Fruit fly (Drosophila melanogaster): ENCODE results near the gene CG7276.

CG7276 gene

DNA sequence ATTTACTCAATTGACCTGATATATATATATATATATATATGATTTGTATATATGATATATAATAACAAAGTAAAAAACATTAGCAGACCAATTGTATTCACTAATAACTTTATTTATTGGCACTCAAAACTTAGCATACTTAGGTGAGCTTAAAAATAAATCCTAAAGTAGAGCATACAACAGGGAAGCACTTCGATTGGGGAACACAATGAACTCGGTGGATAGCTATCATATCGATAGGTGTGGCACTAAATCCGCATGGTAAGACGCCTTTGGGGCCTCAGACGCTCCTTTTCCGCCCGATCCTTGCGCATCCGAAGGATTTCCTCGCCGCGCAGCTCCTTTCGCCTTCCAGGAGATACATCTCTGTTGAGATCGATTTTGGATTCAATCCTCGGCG is 18.4 kb downstream of the CG7276 start:
- TF ChIP-seq Myc (optimal IDR thresholded peaks at IDR 0.05) (peak; percentile 75), N (GFP tag; optimal IDR thresholded peaks at IDR 0.05) (peak; percentile 88), CG9705 (GFP tag; optimal IDR thresholded peaks at IDR 0.05) (no peak)

dm6 chr3L:15516956-15517355 is 19.0 kb downstream of the CG7276 start, which contains the start of gene CG13454:
TSS of gene CG13454 (minus strand) at chr3L:15517056.
- TF ChIP-seq fru (GFP tag; optimal IDR thresholded peaks at IDR 0.05) (no peak), GATAd (GFP tag; optimal IDR thresholded peaks at IDR 0.05) (no peak), woc (GFP tag; optimal IDR thresholded peaks at IDR 0.05) (no peak), CG9705 (GFP tag; optimal IDR thresholded peaks at IDR 0.05) (no peak), sv (GFP tag; optimal IDR thresholded peaks at IDR 0.05) (no peak), sage (GFP tag; optimal IDR thresholded peaks at IDR 0.05) (no peak)

DNA sequence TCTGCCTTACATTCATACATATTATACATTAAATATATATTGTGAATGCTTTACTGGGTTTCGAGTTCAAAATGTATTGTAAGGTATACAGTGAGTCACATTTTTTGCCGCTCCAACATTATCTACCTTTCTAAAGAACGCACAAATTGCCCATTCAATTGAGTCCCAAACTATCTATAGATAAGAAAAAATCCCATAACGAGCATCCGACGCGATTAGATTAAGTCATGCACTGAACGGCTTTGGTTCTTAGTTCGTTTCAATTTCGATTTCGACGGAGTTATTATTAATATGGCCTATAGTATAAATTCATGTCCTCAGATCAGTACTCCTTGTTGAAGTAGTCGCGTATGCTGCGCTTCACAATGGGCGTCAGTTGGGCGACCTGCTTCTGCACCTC is 19.5 kb downstream of the CG7276 start:
- no peak for TF ChIP-seq Sp1 (GFP tag; optimal IDR thresholded peaks at IDR 0.05)
- TF ChIP-seq Hr83 (GFP tag; optimal IDR thresholded peaks at IDR 0.05; ENCODE audit: poor library complexity, severe bottlenecking) = no peak
- TF ChIP-seq foxo (GFP tag; optimal IDR thresholded peaks at IDR 0.05) = no peak
- TF ChIP-seq Rel (GFP tag; optimal IDR thresholded peaks at IDR 0.05) = no peak
- peak; percentile 28 for TF ChIP-seq Rel (tag; optimal IDR thresholded peaks at IDR 0.05)
- no peak for TF ChIP-seq fru (GFP tag; optimal IDR thresholded peaks at IDR 0.05)

DNA sequence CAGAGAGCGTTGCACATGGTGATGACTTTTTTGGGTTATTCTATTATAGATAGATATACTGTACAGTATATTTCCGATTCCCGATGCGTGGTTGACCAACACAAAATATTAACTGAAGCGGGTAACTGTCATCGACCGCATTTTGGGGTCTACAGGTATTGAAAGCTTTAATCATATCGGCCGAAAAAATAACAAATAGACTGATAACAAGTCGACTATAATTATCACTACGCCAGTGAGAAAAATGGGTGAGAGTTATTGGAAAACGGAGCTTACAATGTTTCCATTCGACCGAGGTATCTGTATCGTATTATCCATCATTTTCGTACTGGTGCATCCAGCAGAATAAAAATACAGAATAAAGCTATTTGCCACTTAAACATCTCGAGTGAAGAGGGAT is 20.3 kb downstream of the CG7276 start:
- TF ChIP-seq Hr78 (GFP tag; optimal IDR thresholded peaks at IDR 0.05) (no peak), Rel (GFP tag; optimal IDR thresholded peaks at IDR 0.05) (no peak), Rel (tag; optimal IDR thresholded peaks at IDR 0.05) (peak; percentile 45), Dfd (GFP tag; optimal IDR thresholded peaks at IDR 0.05) (no peak), rgr (GFP tag; optimal IDR thresholded peaks at IDR 0.05) (no peak)

DNA sequence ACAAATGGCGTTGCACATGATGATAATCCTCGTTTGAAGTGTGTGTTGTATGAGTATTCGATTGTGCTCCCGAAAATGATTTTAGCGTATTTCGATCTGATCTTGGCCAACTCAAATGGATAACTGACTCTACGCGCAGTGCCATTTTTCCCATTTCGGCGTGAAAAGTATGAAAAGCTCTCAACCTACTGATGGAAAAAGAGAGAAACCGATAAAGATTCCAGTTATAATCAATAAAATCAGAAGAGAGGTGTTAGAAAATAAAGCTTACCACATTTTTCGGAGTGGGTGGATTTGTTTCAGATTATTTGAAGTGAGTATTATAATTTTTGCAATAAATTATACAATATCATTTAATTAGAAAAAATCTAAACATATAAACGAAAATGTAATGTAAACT is 21.5 kb downstream of the CG7276 start, which contains the start of gene mex1:
mex1 (minus strand) TSS at position 101 of the 400 bp plus-strand sequence.
- no peak for TF ChIP-seq Dif (GFP tag; optimal IDR thresholded peaks at IDR 0.05; ENCODE audit: partially characterized antibody)
- TF ChIP-seq CrebA (GFP tag; optimal IDR thresholded peaks at IDR 0.05; ENCODE audit: borderline replicate concordance) = no peak
- TF ChIP-seq brk (GFP tag; optimal IDR thresholded peaks at IDR 0.05) = no peak
- no peak for TF ChIP-seq foxo (GFP tag; optimal IDR thresholded peaks at IDR 0.05)
- no peak for TF ChIP-seq CG32264 (GFP tag; optimal IDR thresholded peaks at IDR 0.05)
- TF ChIP-seq psq (GFP tag; optimal IDR thresholded peaks at IDR 0.05) = no peak
- no peak for TF ChIP-seq br (GFP tag; optimal IDR thresholded peaks at IDR 0.05)
- no peak for TF ChIP-seq dsf (GFP tag; optimal IDR thresholded peaks at IDR 0.05; ENCODE audit: borderline replicate concordance)
- no peak for TF ChIP-seq Hnf4 (GFP tag; optimal IDR thresholded peaks at IDR 0.05)
- no peak for TF ChIP-seq sv (GFP tag; optimal IDR thresholded peaks at IDR 0.05)
- TF ChIP-seq usp (GFP tag; optimal IDR thresholded peaks at IDR 0.05) = no peak

DNA sequence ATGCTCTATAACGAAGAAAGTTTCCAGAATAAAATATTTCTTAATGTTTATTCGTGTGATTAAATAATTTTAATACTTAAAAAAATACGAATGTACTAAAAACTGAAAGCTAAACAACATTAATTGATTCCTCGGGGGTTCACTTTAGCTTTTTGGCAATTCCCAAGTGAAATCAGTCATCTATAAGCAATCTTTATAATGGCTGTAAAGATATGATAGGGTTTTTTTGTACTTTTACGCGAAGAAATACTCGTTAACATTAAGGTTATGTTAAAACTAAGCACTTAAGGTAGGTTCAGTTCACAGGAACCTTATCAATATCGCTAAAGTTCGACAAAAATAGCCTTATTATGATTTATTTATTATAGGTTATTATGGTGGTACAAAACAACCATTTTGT is 21.9 kb downstream of the CG7276 start:
- TF ChIP-seq Rel (GFP tag; optimal IDR thresholded peaks at IDR 0.05) (no peak), Rel (tag; optimal IDR thresholded peaks at IDR 0.05) (peak; percentile 98), Hr78 (GFP tag; optimal IDR thresholded peaks at IDR 0.05) (no peak)

- TF ChIP-seq foxo (GFP tag; optimal IDR thresholded peaks at IDR 0.05) = no peak
- no peak for TF ChIP-seq brk (GFP tag; optimal IDR thresholded peaks at IDR 0.05)
- no peak for TF ChIP-seq br (GFP tag; optimal IDR thresholded peaks at IDR 0.05)
- no peak for TF ChIP-seq Rel (GFP tag; optimal IDR thresholded peaks at IDR 0.05)
- TF ChIP-seq Rel (tag; optimal IDR thresholded peaks at IDR 0.05) = no peak
- no peak for TF ChIP-seq Jra (GFP tag; optimal IDR thresholded peaks at IDR 0.05)
- no peak for TF ChIP-seq Vsx2 (GFP tag; optimal IDR thresholded peaks at IDR 0.05; ENCODE audit: partially characterized antibody)
- no peak for TF ChIP-seq rgr (GFP tag; optimal IDR thresholded peaks at IDR 0.05)
- TF ChIP-seq tai (GFP tag; optimal IDR thresholded peaks at IDR 0.05) = no peak
- TF ChIP-seq jim (GFP tag; optimal IDR thresholded peaks at IDR 0.05) = no peak
- TF ChIP-seq Hnf4 (GFP tag; optimal IDR thresholded peaks at IDR 0.05) = no peak
- TF ChIP-seq dsf (GFP tag; optimal IDR thresholded peaks at IDR 0.05; ENCODE audit: borderline replicate concordance) = no peak
- no peak for TF ChIP-seq OdsH (GFP tag; optimal IDR thresholded peaks at IDR 0.05)
These were observed 22.3 kb downstream of the CG7276 start, which contains the start of gene yellow-k for dm6 chr3L:15520320-15520719. TSS of gene yellow-k (plus strand) at chr3L:15520620.

Measured in whole organism, wandering third instar larva.